Fruit fly (Drosophila melanogaster) whole organism: ENCODE measurements around the gene CG7326.

Experiments
- CG8478 ChIP-seq: fragments of >200 bp; optimal IDR thresholded peaks from 2 replicates; lab custom pipeline; 2018; ENCODE audit warnings: inconsistent platforms
- EcR ChIP-seq, 2 experiments: fragments of >200 bp; optimal IDR thresholded peaks; 2 replicates each; lab custom pipeline; 2017; ENCODE audit warnings: missing biosample characterization in 2 of 2, missing genetic modification characterization in 2 of 2, missing genetic modification reagents in 2 of 2
- pan ChIP-seq: fragments of >200 bp; optimal IDR thresholded peaks from 2 replicates; lab custom pipeline; 2017
- psq ChIP-seq: fragments of >200 bp; optimal IDR thresholded peaks from 2 replicates; lab custom pipeline; 2017
- usp ChIP-seq: fragments of >200 bp; optimal IDR thresholded peaks from 2 replicates; lab custom pipeline; 2017; ENCODE audit warnings: missing biosample characterization, missing genetic modification characterization, mixed read lengths

- TF ChIP-seq psq (lab: Kevin White, UChicago) (no peak), pan (lab: Kevin White, UChicago) (no peak), CG8478 (lab: Kevin White, UChicago) (no peak), usp (no peak), EcR (GFP tag; optimal IDR thresholded peaks at IDR 0.05; lab: Kevin White, UChicago) (no peak)
Measured at dm6 chrX:18849022-18849368, 14.6 kb downstream of the CG7326 start.
